Worm (Caenorhabditis elegans) whole organism, young adult: ENCODE data around the gene npr-9.

Experiments
- B0336.3 ChIP-seq: fragments of 200-800 bp; sonication (Bioruptor generic); IDR thresholded peaks from 2 replicates; pipeline ENCODE4 v1.3.6; 2022; ENCODE audit warnings: missing genetic modification characterization, missing compliant biosample characterization
- F23B12.7 ChIP-seq: sonication (generic microtip); optimal IDR thresholded peaks from 2 replicates; lab custom pipeline; 2017; ENCODE audit warnings: missing genetic modification characterization, mild to moderate bottlenecking, missing compliant biosample characterization, antibody characterized with exemption, moderate library complexity; ENCODE audit not compliant: insufficient read depth
- K12H6.12 ChIP-seq: fragments of 200-800 bp; sonication (Bioruptor generic); optimal IDR thresholded peaks from 2 replicates; lab custom pipeline; 2018; ENCODE audit warnings: mild to moderate bottlenecking, missing genetic modification characterization, missing compliant biosample characterization
- Y53F4B.3 ChIP-seq: fragments of 200-800 bp; sonication (Bioruptor generic); IDR thresholded peaks from 2 replicates; pipeline ENCODE4 v1.3.6; 2022; ENCODE audit warnings: missing genetic modification reagents, missing genetic modification characterization, missing compliant biosample characterization
- akir-1 ChIP-seq: fragments of 200-800 bp; sonication (Bioruptor generic); optimal IDR thresholded peaks from 2 replicates; lab custom pipeline; 2018; ENCODE audit warnings: mild to moderate bottlenecking, missing genetic modification characterization, moderate library complexity, missing compliant biosample characterization
- atf-7 ChIP-seq: sonication (generic microtip); optimal IDR thresholded peaks from 2 replicates; lab custom pipeline; 2017; ENCODE audit warnings: mild to moderate bottlenecking, missing genetic modification characterization, missing compliant biosample characterization
- attf-5 ChIP-seq: fragments of 200-800 bp; sonication (Bioruptor generic); optimal IDR thresholded peaks from 2 replicates; lab custom pipeline; 2018; ENCODE audit warnings: mild to moderate bottlenecking, missing genetic modification characterization, missing compliant biosample characterization
- bed-2 ChIP-seq: fragments of 200-800 bp; sonication (Bioruptor generic); IDR thresholded peaks from 2 replicates; pipeline ENCODE4 v1.3.6; 2022; ENCODE audit warnings: missing genetic modification reagents, missing genetic modification characterization, missing compliant biosample characterization
- ceh-27 ChIP-seq: fragments of 200-800 bp; sonication (Bioruptor generic); optimal IDR thresholded peaks from 2 replicates; lab custom pipeline; 2018; ENCODE audit warnings: mild to moderate bottlenecking, missing genetic modification characterization, moderate library complexity, missing compliant biosample characterization
- chd-7 ChIP-seq: sonication (generic microtip); optimal IDR thresholded peaks from 2 replicates; lab custom pipeline; 2016; ENCODE audit warnings: mild to moderate bottlenecking, missing genetic modification characterization, moderate library complexity, missing compliant biosample characterization
- dox-1 ChIP-seq: fragments of 200-800 bp; sonication (Bioruptor generic); IDR thresholded peaks from 2 replicates; pipeline ENCODE4 v1.3.6; 2022; ENCODE audit warnings: missing genetic modification reagents, missing genetic modification characterization, missing compliant biosample characterization
- dpff-1 ChIP-seq: sonication (generic microtip); optimal IDR thresholded peaks from 2 replicates; lab custom pipeline; 2017; ENCODE audit warnings: mild to moderate bottlenecking, missing genetic modification characterization, missing compliant biosample characterization
- egl-18 ChIP-seq: fragments of 200-800 bp; sonication (Bioruptor generic); IDR thresholded peaks from 2 replicates; pipeline ENCODE4 v1.3.6; 2022; ENCODE audit warnings: missing genetic modification reagents, missing genetic modification characterization, missing compliant biosample characterization
- egl-44 ChIP-seq: fragments of 200-800 bp; sonication (Bioruptor generic); IDR thresholded peaks from 2 replicates; pipeline ENCODE4 v1.3.6; 2022; ENCODE audit warnings: missing genetic modification reagents, missing genetic modification characterization, missing compliant biosample characterization
- ets-4 ChIP-seq: fragments of 200-800 bp; sonication (Bioruptor generic); optimal IDR thresholded peaks from 2 replicates; lab custom pipeline; 2018; ENCODE audit warnings: mild to moderate bottlenecking, missing genetic modification characterization, missing compliant biosample characterization
- gei-17 ChIP-seq: fragments of 200-800 bp; sonication (Bioruptor generic); optimal IDR thresholded peaks from 2 replicates; lab custom pipeline; 2018; ENCODE audit warnings: mild to moderate bottlenecking, missing genetic modification characterization, missing compliant biosample characterization
- hlh-12 ChIP-seq: sonication (generic microtip); optimal IDR thresholded peaks from 2 replicates; lab custom pipeline; 2016; ENCODE audit warnings: missing genetic modification characterization, missing compliant biosample characterization
- hlh-26 ChIP-seq: fragments of 200-800 bp; sonication (Bioruptor generic); conservative IDR thresholded peaks from 2 replicates; pipeline ENCODE4 v1.3.6; 2022; ENCODE audit warnings: missing genetic modification reagents, missing genetic modification characterization, missing compliant biosample characterization
- hmg-1.2 ChIP-seq: fragments of 200-800 bp; sonication (Bioruptor generic); IDR thresholded peaks from 2 replicates; pipeline ENCODE4 v1.3.6; 2022; ENCODE audit warnings: missing genetic modification reagents, missing genetic modification characterization, missing compliant biosample characterization
- let-526 ChIP-seq: fragments of 200-800 bp; sonication (Bioruptor generic); IDR thresholded peaks from 2 replicates; pipeline ENCODE4 v1.3.6; 2022; ENCODE audit warnings: missing genetic modification reagents, missing genetic modification characterization, missing compliant biosample characterization
- let-607 ChIP-seq, 2 experiments: fragments of 200-800 bp in 1 of 2; sonication (Bioruptor generic) in 1 of 2; sonication (generic microtip) in 1 of 2; optimal IDR thresholded peaks; 2 replicates each; lab custom pipeline; 2016 to 2018; ENCODE audit warnings: mild to moderate bottlenecking in 2 of 2, missing compliant biosample characterization in 2 of 2, missing genetic modification characterization in 2 of 2, moderate library complexity in 2 of 2, missing genotype in 1 of 2
- lin-26 ChIP-seq: fragments of 200-800 bp; sonication (Bioruptor generic); IDR thresholded peaks from 2 replicates; pipeline ENCODE4 v1.3.6; 2022; ENCODE audit warnings: missing genetic modification reagents, missing genetic modification characterization, missing compliant biosample characterization
- lin-40 ChIP-seq: sonication (generic microtip); optimal IDR thresholded peaks from 2 replicates; lab custom pipeline; 2016; ENCODE audit warnings: missing genetic modification characterization, mild to moderate bottlenecking, missing compliant biosample characterization, missing genotype, missing genetic modification reagents
- madf-10 ChIP-seq: sonication (generic microtip); optimal IDR thresholded peaks from 2 replicates; lab custom pipeline; 2016; ENCODE audit warnings: mild to moderate bottlenecking, missing genetic modification characterization, missing compliant biosample characterization
- madf-6 ChIP-seq: fragments of 200-800 bp; sonication (Bioruptor generic); IDR thresholded peaks from 2 replicates; pipeline ENCODE4 v1.3.6; 2022; ENCODE audit warnings: missing genetic modification reagents, missing genetic modification characterization, missing compliant biosample characterization
- mcd-1 ChIP-seq: fragments of 200-800 bp; sonication (Bioruptor generic); IDR thresholded peaks from 2 replicates; pipeline ENCODE4 v1.3.6; 2022; ENCODE audit warnings: missing genetic modification reagents, missing genetic modification characterization, missing compliant biosample characterization
- nfyb-1 ChIP-seq: fragments of 200-800 bp; sonication (Bioruptor generic); IDR thresholded peaks from 2 replicates; pipeline ENCODE4 v1.3.6; 2022; ENCODE audit warnings: missing genetic modification reagents, missing genetic modification characterization, missing compliant biosample characterization
- nhr-80 ChIP-seq: sonication (generic microtip); optimal IDR thresholded peaks from 2 replicates; lab custom pipeline; 2016; ENCODE audit warnings: missing genetic modification characterization, missing compliant biosample characterization
- pbrm-1 ChIP-seq: fragments of 200-800 bp; sonication (Bioruptor generic); IDR thresholded peaks from 2 replicates; pipeline ENCODE4 v1.3.6; 2022; ENCODE audit warnings: missing genetic modification reagents, missing genetic modification characterization, missing compliant biosample characterization
- rcor-1 ChIP-seq: fragments of 200-800 bp; sonication (Bioruptor generic); IDR thresholded peaks from 2 replicates; pipeline ENCODE4 v1.3.6; 2022; ENCODE audit warnings: missing genetic modification reagents, missing genetic modification characterization, missing compliant biosample characterization
- snpc-1.1 ChIP-seq: sonication (generic microtip); optimal IDR thresholded peaks from 2 replicates; lab custom pipeline; 2017; ENCODE audit warnings: missing genetic modification characterization, mild to moderate bottlenecking, missing compliant biosample characterization, antibody characterized with exemption, moderate library complexity, missing genotype, missing genetic modification reagents; ENCODE audit not compliant: insufficient read depth
- snpc-4 ChIP-seq, 5 experiments: fragments of 150-350 bp in 1 of 5; sonication (generic microtip) in 4 of 5; optimal IDR thresholded peaks; 2 replicates each; lab custom pipeline; 2014 to 2018; ENCODE audit warnings: missing genetic modification characterization in 5 of 5, missing biosample characterization in 3 of 5, antibody characterized with exemption in 2 of 5, mild to moderate bottlenecking in 2 of 5, missing compliant biosample characterization in 2 of 5, missing genotype in 2 of 5, moderate library complexity in 2 of 5, missing genetic modification reagents in 1 of 5
- somi-1 ChIP-seq: fragments of 200-800 bp; sonication (Bioruptor generic); optimal IDR thresholded peaks from 2 replicates; lab custom pipeline; 2018; ENCODE audit warnings: mild to moderate bottlenecking, missing genetic modification characterization, missing compliant biosample characterization
- zfh-2 ChIP-seq: fragments of 200-800 bp; sonication (Bioruptor generic); conservative IDR thresholded peaks from 2 replicates; pipeline ENCODE4 v1.3.6; 2022; ENCODE audit warnings: missing genetic modification reagents, missing genetic modification characterization, missing compliant biosample characterization
- ztf-18 ChIP-seq: sonication (generic microtip); optimal IDR thresholded peaks from 2 replicates; lab custom pipeline; 2016; ENCODE audit warnings: missing genotype, mild to moderate bottlenecking, missing genetic modification characterization, missing compliant biosample characterization

The npr-9 gene

ce11 chrX:11296683-11297365 lies 32.7 kb upstream of the npr-9 start, which contains the start of gene inx-2 (continued):
- TF ChIP-seq let-526 (GFP tag; lab: Robert Waterston, UW): no peak
- TF ChIP-seq hmg-1.2 (GFP tag; lab: Robert Waterston, UW): peak; percentile 21; the same call in 1 of the 2 replicates
- no peak for TF ChIP-seq Y53F4B.3 (GFP tag; lab: Robert Waterston, UW)
- no peak for TF ChIP-seq snpc-1.1 (tag; lab: Kevin White, UChicago)

DNA sequence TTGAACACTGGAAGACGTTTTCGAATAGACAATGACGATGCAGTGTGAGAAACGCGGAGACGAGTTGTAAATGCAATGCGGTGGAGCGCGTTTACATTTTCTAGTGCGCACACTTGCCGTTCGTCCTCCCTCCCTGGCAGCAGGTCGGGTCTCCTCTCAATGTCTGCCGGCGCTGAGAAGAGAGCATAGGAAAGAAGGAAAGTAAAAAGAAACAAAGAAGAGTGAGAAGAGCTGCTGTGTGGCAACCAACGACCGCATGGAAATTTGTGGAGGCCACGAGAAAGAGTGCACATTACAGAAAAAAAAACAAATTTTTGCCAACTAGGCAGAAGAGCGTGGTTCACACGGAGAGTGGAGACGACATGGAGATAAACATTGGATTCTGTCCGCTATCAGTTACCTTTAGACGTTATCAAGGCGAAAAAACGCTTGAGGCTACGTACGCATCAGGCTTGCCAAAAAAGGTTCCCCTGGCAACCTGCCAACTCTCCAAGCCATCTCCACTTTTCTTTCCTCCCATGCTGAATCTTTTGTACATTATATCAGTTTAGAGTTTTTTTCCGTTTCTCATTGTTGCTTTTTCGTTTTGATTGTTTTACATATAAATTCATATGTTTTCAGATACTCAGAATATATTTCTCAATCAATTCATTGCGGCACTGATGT lies 29.7 kb upstream of the npr-9 start, which contains the start of the genes snrp-40.1 and F08G12.3:
TSS of gene snrp-40.1 (minus strand) at position 143 of the 666 bp plus-strand sequence.
TSS of gene F08G12.3 (plus strand) at position 616 of the 666 bp plus-strand sequence.
- TF ChIP-seq F23B12.7 (tag; lab: Kevin White, UChicago): peak; percentile 71
- TF ChIP-seq egl-44 (GFP tag; lab: Robert Waterston, UW): peak; percentile 16; the same call in 1 of the 2 replicates
- peak; percentile 74 for TF ChIP-seq ceh-27 (GFP tag; lab: Kevin White, UChicago)
- peak; percentile 92 for TF ChIP-seq attf-5
- TF ChIP-seq chd-7 (tag; lab: Kevin White, UChicago): peak; percentile 71
- TF ChIP-seq hmg-1.2 (GFP tag; lab: Robert Waterston, UW): peak; percentile 88
- TF ChIP-seq gei-17 (GFP tag; lab: Kevin White, UChicago): peak; percentile 12
- TF ChIP-seq nhr-80 (tag; lab: Kevin White, UChicago): peak; percentile 98
- peak; percentile 46; the same call in 1 of the 2 replicates for TF ChIP-seq B0336.3 (GFP tag; lab: Robert Waterston, UW)
- peak; percentile 26; the same call in 1 of the 2 replicates for TF ChIP-seq madf-6
- TF ChIP-seq nfyb-1 (GFP tag; lab: Robert Waterston, UW): 0 out of 2 replicates have a peak, but pooled peaks have one; percentile 57
- no peak for TF ChIP-seq bed-2
- TF ChIP-seq hlh-12: no peak
- peak; percentile 60 for TF ChIP-seq ztf-18 (tag; lab: Kevin White, UChicago)
- peak; percentile 29 for TF ChIP-seq atf-7 (tag; lab: Kevin White, UChicago)
- peak; percentile 80 for TF ChIP-seq pbrm-1
- no peak for TF ChIP-seq snpc-4 (GFP tag; optimal IDR thresholded peaks at IDR 0.05; lab: Kevin White, UChicago)
- peak in 3 of 4 experiments; percentile 62 to 82 (median 69) for TF ChIP-seq snpc-4 (tag; optimal IDR thresholded peaks at IDR 0.05; lab: Kevin White, UChicago)
- peak; percentile 15 for TF ChIP-seq ets-4 (GFP tag; lab: Kevin White, UChicago)
- TF ChIP-seq egl-18 (GFP tag; lab: Robert Waterston, UW): 0 out of 2 replicates have a peak, but pooled peaks have one; percentile 8
- peak; percentile 98 for TF ChIP-seq zfh-2 (GFP tag; lab: Robert Waterston, UW)
- TF ChIP-seq lin-26 (GFP tag; lab: Robert Waterston, UW): no peak
- TF ChIP-seq somi-1 (GFP tag; lab: Kevin White, UChicago): no peak
- peak; percentile 91 for TF ChIP-seq mcd-1 (GFP tag; lab: Robert Waterston, UW)
- TF ChIP-seq dox-1 (GFP tag; lab: Robert Waterston, UW): peak; percentile 91
- TF ChIP-seq rcor-1 (GFP tag; lab: Robert Waterston, UW): 0 out of 2 replicates have a peak, but pooled peaks have one; percentile 21
- TF ChIP-seq hlh-26 (GFP tag; lab: Robert Waterston, UW): no peak
- peak; percentile 80 for TF ChIP-seq lin-40 (tag; lab: Kevin White, UChicago)
- peak; percentile 71 to 76 for TF ChIP-seq let-607 (tag; optimal IDR thresholded peaks at IDR 0.05; lab: Kevin White, UChicago)
- TF ChIP-seq madf-10 (tag; lab: Kevin White, UChicago): peak; percentile 31
- TF ChIP-seq dpff-1 (tag; lab: Kevin White, UChicago): no peak
- TF ChIP-seq K12H6.12 (tag; lab: Kevin White, UChicago): peak; percentile 84
- TF ChIP-seq akir-1 (GFP tag; lab: Kevin White, UChicago): no peak
